Fruit fly (Drosophila melanogaster): ENCODE measurements around the gene Elo68alpha.

Gene Elo68alpha

DNA sequence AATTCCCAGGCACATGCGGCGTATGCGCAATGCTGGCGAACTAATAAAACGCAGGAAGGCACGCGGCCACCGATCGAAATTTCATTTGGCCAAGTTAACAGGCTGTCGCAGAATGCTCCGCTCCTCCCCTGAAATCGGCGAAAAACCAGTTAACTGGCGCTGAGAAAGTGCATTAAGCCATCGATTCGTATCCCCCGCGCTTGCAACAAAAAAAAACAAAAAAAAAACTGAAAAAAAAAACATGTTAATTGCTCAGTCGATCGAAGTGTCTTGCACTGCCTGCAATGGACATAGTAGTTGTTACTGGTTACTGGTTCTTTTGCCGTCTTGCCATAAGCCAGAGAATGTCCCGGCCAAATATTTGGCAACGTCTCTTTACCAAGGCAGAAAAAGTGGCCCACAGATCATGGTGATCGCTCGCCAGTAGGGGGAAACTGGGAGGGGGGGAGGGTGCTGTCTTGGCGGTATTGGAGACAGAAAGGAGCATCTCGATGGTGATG lies 50.0 kb downstream of the Elo68alpha start:
- TF ChIP-seq insv (optimal IDR thresholded peaks at IDR 0.05) (no peak), psq (optimal IDR thresholded peaks at IDR 0.05) (no peak), h (optimal IDR thresholded peaks at IDR 0.05) (no peak), Myc (optimal IDR thresholded peaks at IDR 0.05) (no peak), Sin3A (optimal IDR thresholded peaks at IDR 0.05) (no peak), ttk (optimal IDR thresholded peaks at IDR 0.05) (no peak)

Data from Kc167 (cell line).